Worm (Caenorhabditis elegans) whole organism, L4/young adult: ENCODE data around the gene ost-1.

Experiments
- dao-5 ChIP-seq: sonication (generic microtip); optimal IDR thresholded peaks from 2 replicates; lab custom pipeline; 2016; ENCODE audit warnings: missing genotype, missing genetic modification characterization, moderate library complexity, missing compliant biosample characterization
- him-1 ChIP-seq: sonication (generic microtip); optimal IDR thresholded peaks from 2 replicates; lab custom pipeline; 2016; ENCODE audit warnings: missing genotype, missing genetic modification reagents, missing genetic modification characterization, missing compliant biosample characterization

DNA sequence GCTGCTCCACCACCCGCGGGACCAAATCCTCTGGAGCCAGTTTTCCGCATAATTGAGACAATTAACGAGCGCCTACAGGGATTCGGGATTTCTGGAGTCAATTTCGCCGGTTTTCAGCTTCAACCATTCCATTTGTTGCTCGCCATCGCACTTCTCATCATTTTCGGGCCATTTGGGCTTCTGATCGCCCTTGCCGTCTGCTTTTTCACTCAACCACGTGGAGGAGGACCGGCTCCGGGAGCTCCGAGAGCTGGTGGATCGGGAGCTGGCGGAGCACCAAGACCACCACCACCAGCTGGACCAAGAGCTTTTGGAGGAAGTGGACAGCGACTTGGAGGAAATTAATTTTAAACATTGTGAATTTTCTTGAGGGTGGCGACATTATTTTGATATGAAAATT lies 11.0 kb upstream of the ost-1 start:
- TF ChIP-seq him-1 (tag; lab: Kevin White, UChicago) (no peak), dao-5 (tag; lab: Kevin White, UChicago) (no peak)
